Worm (Caenorhabditis elegans) whole organism, L1 larva: ENCODE measurements around the gene ced-5.

ENCODE experiments used
- aly-2 ChIP-seq: fragments of 150-350 bp; optimal IDR thresholded peaks from 2 replicates; lab custom pipeline; 2014; ENCODE audit warnings: missing biosample characterization, missing genetic modification characterization
- ceh-88 ChIP-seq: fragments of 200-800 bp; sonication (Bioruptor generic); IDR thresholded peaks from 2 replicates; pipeline ENCODE4 v1.3.6; 2022; ENCODE audit warnings: missing genetic modification characterization, missing compliant biosample characterization
- efl-3 ChIP-seq: fragments of 200-800 bp; sonication (Bioruptor generic); optimal IDR thresholded peaks from 2 replicates; lab custom pipeline; 2018; ENCODE audit warnings: mild to moderate bottlenecking, missing genetic modification characterization, missing compliant biosample characterization
- elt-2 ChIP-seq: sonication (generic microtip); optimal IDR thresholded peaks from 2 replicates; lab custom pipeline; 2016; ENCODE audit warnings: missing genetic modification characterization, mild to moderate bottlenecking, inconsistent platforms, missing compliant biosample characterization, missing genetic modification reagents
- fkh-4 ChIP-seq: sonication (generic microtip); optimal IDR thresholded peaks from 2 replicates; lab custom pipeline; 2016; ENCODE audit warnings: missing compliant biosample characterization, missing genetic modification characterization, borderline replicate concordance
- isw-1 ChIP-seq: fragments of 200-800 bp; sonication (Bioruptor generic); IDR thresholded peaks from 2 replicates; pipeline ENCODE4 v1.3.6; 2022; ENCODE audit warnings: missing genetic modification characterization, missing compliant biosample characterization
- jun-1 ChIP-seq: fragments of 150-350 bp; optimal IDR thresholded peaks from 2 replicates; lab custom pipeline; 2014; ENCODE audit warnings: missing biosample characterization, missing genetic modification reagents, missing genetic modification characterization
- mdl-1 ChIP-seq, 2 experiments: fragments of 150-350 bp; optimal IDR thresholded peaks; 2 replicates each; lab custom pipeline; 2014 to 2017; ENCODE audit warnings: missing biosample characterization in 2 of 2, missing genetic modification characterization in 2 of 2, inconsistent platforms in 1 of 2
- nhr-12 ChIP-seq: sonication (generic microtip); optimal IDR thresholded peaks from 2 replicates; lab custom pipeline; 2017; ENCODE audit warnings: missing biosample characterization, missing genetic modification characterization
- nhr-85 ChIP-seq: sonication (generic microtip); peaks from one replicate; lab custom pipeline; 2016; ENCODE audit warnings: missing genetic modification characterization, inconsistent platforms, missing compliant biosample characterization
- snpc-4 ChIP-seq: fragments of 150-350 bp; optimal IDR thresholded peaks from 2 replicates; lab custom pipeline; 2014; ENCODE audit warnings: missing biosample characterization, missing genetic modification characterization
- snu-23 ChIP-seq: sonication (generic microtip); optimal IDR thresholded peaks from 2 replicates; lab custom pipeline; 2016; ENCODE audit warnings: missing genetic modification characterization, missing compliant biosample characterization
- zag-1 ChIP-seq: fragments of 150-350 bp; optimal IDR thresholded peaks from 2 replicates; lab custom pipeline; 2014; ENCODE audit warnings: missing biosample characterization, missing genetic modification characterization

ce11 chrIV:10489409-10489808 is 5.5 kb downstream of the ced-5 start:
- TF ChIP-seq mdl-1 (tag; optimal IDR thresholded peaks at IDR 0.05; lab: Kevin White, UChicago) (no peak), fkh-4 (tag; lab: Kevin White, UChicago) (peak; percentile 88), zag-1 (tag; lab: Kevin White, UChicago) (no peak), isw-1 (GFP tag; lab: Robert Waterston, UW) (no peak), snu-23 (GFP tag; lab: Kevin White, UChicago) (no peak), nhr-12 (tag; lab: Kevin White, UChicago) (no peak), ceh-88 (GFP tag; lab: Robert Waterston, UW) (no peak), snpc-4 (tag; lab: Kevin White, UChicago) (no peak), nhr-85 (no peak), aly-2 (tag; lab: Kevin White, UChicago) (no peak), elt-2 (tag; lab: Kevin White, UChicago) (no peak), efl-3 (GFP tag; lab: Kevin White, UChicago) (no peak), jun-1 (no peak)
